Worm (Caenorhabditis elegans) whole organism, L1 larva: Measurements from ENCODE around the gene lron-13.
"Not testable (repeated sequence)": the region's sequence is repeated elsewhere in the genome, so short reads cannot be mapped to it uniquely, and the experiment has no call there.

ENCODE experiments used
- ama-1 ChIP-seq: fragments of 150-350 bp; optimal IDR thresholded peaks from 2 replicates; lab custom pipeline; 2014
- blmp-1 ChIP-seq: fragments of 150-350 bp; optimal IDR thresholded peaks from 2 replicates; lab custom pipeline; 2014; ENCODE audit warnings: missing biosample characterization, missing genetic modification characterization
- ceh-8 ChIP-seq: fragments of 200-800 bp; sonication (Bioruptor generic); optimal IDR thresholded peaks from 2 replicates; lab custom pipeline; 2018; ENCODE audit warnings: mild to moderate bottlenecking, missing genetic modification characterization, moderate library complexity, missing compliant biosample characterization
- ceh-88 ChIP-seq: fragments of 200-800 bp; sonication (Bioruptor generic); IDR thresholded peaks from 2 replicates; pipeline ENCODE4 v1.3.6; 2022; ENCODE audit warnings: missing genetic modification characterization, missing compliant biosample characterization
- ces-1 ChIP-seq: fragments of 150-350 bp; optimal IDR thresholded peaks from 2 replicates; lab custom pipeline; 2014; ENCODE audit warnings: missing biosample characterization, missing genetic modification reagents, missing genetic modification characterization
- efl-1 ChIP-seq, 4 experiments: fragments of 150-350 bp; optimal IDR thresholded peaks in 3 of 4; peaks in 1 of 4; 1 replicate in 1 of 4; 2 replicates in 3 of 4; lab custom pipeline; 2014; ENCODE audit warnings: missing biosample characterization in 2 of 4, missing genetic modification characterization in 2 of 4, missing genetic modification reagents in 2 of 4
- egl-13 ChIP-seq: sonication (generic microtip); optimal IDR thresholded peaks from 2 replicates; lab custom pipeline; 2016; ENCODE audit warnings: missing genotype, missing genetic modification reagents, missing genetic modification characterization, missing compliant biosample characterization
- fkh-8 ChIP-seq: sonication (generic microtip); optimal IDR thresholded peaks from 2 replicates; lab custom pipeline; 2016; ENCODE audit warnings: mild to moderate bottlenecking, missing genetic modification characterization, missing compliant biosample characterization
- hlh-17 ChIP-seq: fragments of 200-800 bp; sonication (Bioruptor generic); optimal IDR thresholded peaks from 2 replicates; lab custom pipeline; 2018; ENCODE audit warnings: missing genetic modification characterization, mild to moderate bottlenecking, missing compliant biosample characterization, moderate library complexity, borderline replicate concordance
- isw-1 ChIP-seq: fragments of 200-800 bp; sonication (Bioruptor generic); IDR thresholded peaks from 2 replicates; pipeline ENCODE4 v1.3.6; 2022; ENCODE audit warnings: missing genetic modification characterization, missing compliant biosample characterization
- lin-13 ChIP-seq: fragments of 150-350 bp; optimal IDR thresholded peaks from 2 replicates; lab custom pipeline; 2014; ENCODE audit warnings: missing biosample characterization, missing genetic modification reagents, missing genetic modification characterization
- lin-14 ChIP-seq: fragments of 200-800 bp; sonication (Bioruptor generic); optimal IDR thresholded peaks from 2 replicates; lab custom pipeline; 2018; ENCODE audit warnings: mild to moderate bottlenecking, missing genetic modification characterization, moderate library complexity, missing compliant biosample characterization
- mab-9 ChIP-seq: fragments of 200-800 bp; sonication (Bioruptor generic); IDR thresholded peaks from 2 replicates; pipeline ENCODE4 v1.3.6; 2022; ENCODE audit warnings: missing genetic modification reagents, missing genetic modification characterization, missing compliant biosample characterization
- mdl-1 ChIP-seq, 2 experiments: fragments of 150-350 bp; optimal IDR thresholded peaks; 2 replicates each; lab custom pipeline; 2014 to 2017; ENCODE audit warnings: missing biosample characterization in 2 of 2, missing genetic modification characterization in 2 of 2, inconsistent platforms in 1 of 2
- mef-2 ChIP-seq: fragments of 150-350 bp; optimal IDR thresholded peaks from 2 replicates; lab custom pipeline; 2014; ENCODE audit warnings: missing biosample characterization, missing genetic modification characterization
- mep-1 ChIP-seq: fragments of 150-350 bp; optimal IDR thresholded peaks from 2 replicates; lab custom pipeline; 2014; ENCODE audit warnings: missing biosample characterization, missing genetic modification characterization
- nhr-12 ChIP-seq: sonication (generic microtip); optimal IDR thresholded peaks from 2 replicates; lab custom pipeline; 2017; ENCODE audit warnings: missing biosample characterization, missing genetic modification characterization
- nhr-237 ChIP-seq: fragments of 150-350 bp; optimal IDR thresholded peaks from 2 replicates; lab custom pipeline; 2014; ENCODE audit warnings: missing biosample characterization, missing genetic modification characterization
- nhr-47 ChIP-seq: sonication (generic microtip); optimal IDR thresholded peaks from 2 replicates; lab custom pipeline; 2016; ENCODE audit warnings: mild to moderate bottlenecking, missing genetic modification characterization, moderate library complexity, missing compliant biosample characterization
- nhr-76 ChIP-seq: sonication (generic microtip); optimal IDR thresholded peaks from 2 replicates; lab custom pipeline; 2017; ENCODE audit warnings: missing biosample characterization, missing genetic modification characterization
- nhr-77 ChIP-seq: fragments of 150-350 bp; optimal IDR thresholded peaks from 2 replicates; lab custom pipeline; 2014; ENCODE audit warnings: missing biosample characterization, missing genetic modification characterization
- nhr-84 ChIP-seq: sonication (generic microtip); optimal IDR thresholded peaks from 2 replicates; lab custom pipeline; 2017; ENCODE audit warnings: missing biosample characterization, missing genetic modification characterization
- nhr-90 ChIP-seq: sonication (generic microtip); optimal IDR thresholded peaks from 2 replicates; lab custom pipeline; 2016; ENCODE audit warnings: mild to moderate bottlenecking, missing genetic modification characterization, missing compliant biosample characterization; ENCODE audit not compliant: poor library complexity
- pax-3 ChIP-seq: fragments of 200-800 bp; sonication (Bioruptor generic); optimal IDR thresholded peaks from 2 replicates; lab custom pipeline; 2018; ENCODE audit warnings: mild to moderate bottlenecking, missing genetic modification characterization, moderate library complexity, missing compliant biosample characterization
- snpc-4 ChIP-seq: fragments of 150-350 bp; optimal IDR thresholded peaks from 2 replicates; lab custom pipeline; 2014; ENCODE audit warnings: missing biosample characterization, missing genetic modification characterization
- snu-23 ChIP-seq: sonication (generic microtip); optimal IDR thresholded peaks from 2 replicates; lab custom pipeline; 2016; ENCODE audit warnings: missing genetic modification characterization, missing compliant biosample characterization
- sptf-1 ChIP-seq: fragments of 150-350 bp; optimal IDR thresholded peaks from 2 replicates; lab custom pipeline; 2014; ENCODE audit warnings: missing biosample characterization, missing genetic modification characterization
- sup-37 ChIP-seq: fragments of 200-800 bp; sonication (Bioruptor generic); optimal IDR thresholded peaks from 2 replicates; lab custom pipeline; 2018; ENCODE audit warnings: mild to moderate bottlenecking, missing genetic modification characterization, missing compliant biosample characterization
- swsn-7 ChIP-seq: sonication (generic microtip); optimal IDR thresholded peaks from 2 replicates; lab custom pipeline; 2016; ENCODE audit warnings: missing genetic modification characterization, missing compliant biosample characterization
- unc-130 ChIP-seq: fragments of 150-350 bp; optimal IDR thresholded peaks from 2 replicates; lab custom pipeline; 2017; ENCODE audit warnings: missing biosample characterization, missing genetic modification characterization, inconsistent platforms
- unc-98 ChIP-seq: fragments of 200-800 bp; sonication (Bioruptor generic); IDR thresholded peaks from 2 replicates; pipeline ENCODE4 v1.3.6; 2022; ENCODE audit warnings: missing genetic modification characterization, missing compliant biosample characterization
- zag-1 ChIP-seq: fragments of 150-350 bp; optimal IDR thresholded peaks from 2 replicates; lab custom pipeline; 2014; ENCODE audit warnings: missing biosample characterization, missing genetic modification characterization
- ztf-4 ChIP-seq: fragments of 150-350 bp; optimal IDR thresholded peaks from 2 replicates; lab custom pipeline; 2014; ENCODE audit warnings: missing biosample characterization, missing genetic modification characterization

Gene lron-13

DNA sequence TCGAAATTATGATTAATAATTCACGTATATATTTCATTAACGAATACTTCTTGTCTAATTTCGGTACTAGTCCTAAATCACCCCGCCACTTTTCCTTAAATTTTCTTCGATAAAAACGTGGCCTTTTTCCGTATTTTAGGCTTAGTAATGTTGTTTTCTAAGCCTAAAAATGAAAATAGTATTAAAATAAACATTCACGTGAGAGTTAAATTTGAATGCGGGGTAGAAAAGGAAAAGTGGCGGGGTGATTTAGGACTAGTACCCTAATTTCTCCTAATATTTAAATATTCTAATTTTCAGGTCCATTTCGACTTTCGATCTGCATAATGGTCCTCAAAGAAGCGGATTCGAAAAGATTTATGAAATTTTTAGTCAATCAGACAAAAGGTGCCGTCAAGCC lies 28.3 kb upstream of the lron-13 start, which contains the start of gene T28A8.6:
TSS of gene T28A8.6 (plus strand) at position 301 of the 400 bp plus-strand sequence.
- not testable (repeated sequence) for TF ChIP-seq fkh-8 (tag; lab: Kevin White, UChicago); unc-98 (GFP tag; lab: Robert Waterston, UW); unc-130

ce11 chrIII:13501599-13501998 lies 25.6 kb upstream of the lron-13 start, which contains the start of gene T28A8.5:
T28A8.5 (plus strand) TSS chrIII:13501630.
- TF ChIP-seq snu-23 (no peak), efl-1 (optimal IDR thresholded peaks at IDR 0.05; lab: Kevin White, UChicago) (no peak), efl-1 (GFP tag; optimal IDR thresholded peaks at IDR 0.05 in 1 of 2; lab: Kevin White, UChicago) (peak in 1 of 2 experiments; percentile 84), ama-1 (lab: Kevin White, UChicago) (no peak), sptf-1 (tag; lab: Kevin White, UChicago) (no peak), nhr-237 (tag; lab: Kevin White, UChicago) (no peak), nhr-76 (tag; lab: Kevin White, UChicago) (no peak)

ce11 chrIII:13502513-13502912 lies 24.7 kb upstream of the lron-13 start, which contains the start of gene T28A8.8:
T28A8.8 (plus strand) TSS chrIII:13502813.
- no peak for TF ChIP-seq efl-1 (optimal IDR thresholded peaks at IDR 0.05; lab: Kevin White, UChicago)
- TF ChIP-seq efl-1 (GFP tag; optimal IDR thresholded peaks at IDR 0.05 in 1 of 2; lab: Kevin White, UChicago), result no peak
- no peak for TF ChIP-seq ztf-4 (tag; lab: Kevin White, UChicago)
- TF ChIP-seq swsn-7 (tag; lab: Kevin White, UChicago), result no peak
- TF ChIP-seq ces-1 (GFP tag; lab: Kevin White, UChicago), result no peak
- TF ChIP-seq blmp-1 (tag; lab: Kevin White, UChicago), result no peak
- no peak for TF ChIP-seq mef-2 (tag; lab: Kevin White, UChicago)

DNA sequence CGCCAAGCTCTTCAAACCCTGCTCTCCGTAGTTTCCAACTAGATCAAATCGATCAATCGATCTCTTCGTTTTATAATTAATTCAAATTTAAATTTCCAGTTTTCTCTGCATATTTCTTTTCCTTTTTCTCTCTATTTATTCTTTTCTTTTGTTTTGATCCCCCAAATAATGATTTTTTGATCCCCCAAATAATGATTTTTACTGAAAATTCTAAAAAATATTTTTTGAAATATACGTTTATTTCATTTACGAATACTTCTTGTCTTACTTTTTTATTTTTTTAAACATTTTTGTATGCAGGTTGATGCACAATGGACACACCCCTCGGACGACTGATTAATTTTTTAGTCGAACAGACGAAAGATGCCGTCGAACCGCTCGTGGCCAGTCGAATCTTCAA lies 23.9 kb upstream of the lron-13 start, which contains the start of gene T28A8.4:
TSS of gene T28A8.4 (plus strand) at position 301 of the 400 bp plus-strand sequence.
- TF ChIP-seq mep-1 (tag; lab: Kevin White, UChicago), result no peak
- TF ChIP-seq nhr-47 (tag; lab: Kevin White, UChicago), result no peak
- TF ChIP-seq pax-3, result no peak
- TF ChIP-seq mdl-1 (tag; optimal IDR thresholded peaks at IDR 0.05; lab: Kevin White, UChicago), result no peak
- TF ChIP-seq nhr-84 (tag; lab: Kevin White, UChicago), result no peak
- TF ChIP-seq hlh-17, result no peak
- TF ChIP-seq isw-1, result no peak
- TF ChIP-seq ceh-88 (GFP tag; lab: Robert Waterston, UW), result no peak
- TF ChIP-seq lin-13 (GFP tag; lab: Kevin White, UChicago), result no peak
- TF ChIP-seq lin-14 (GFP tag; lab: Kevin White, UChicago), result no peak
- no peak for TF ChIP-seq nhr-237 (tag; lab: Kevin White, UChicago)
- TF ChIP-seq nhr-90 (tag; lab: Kevin White, UChicago), result no peak
- TF ChIP-seq snpc-4, result no peak

ce11 chrIII:13505718-13506117 lies 21.5 kb upstream of the lron-13 start, which contains the start of gene T28A8.3:
T28A8.3 (plus strand) TSS chrIII:13506018.
- TF ChIP-seq nhr-77 (tag; lab: Kevin White, UChicago) (no peak), mab-9 (GFP tag; lab: Robert Waterston, UW) (no peak), hlh-17 (no peak), sup-37 (GFP tag; lab: Kevin White, UChicago) (no peak), nhr-237 (tag; lab: Kevin White, UChicago) (no peak), lin-13 (GFP tag; lab: Kevin White, UChicago) (no peak), mep-1 (tag; lab: Kevin White, UChicago) (no peak), zag-1 (no peak), ceh-8 (no peak), egl-13 (tag; lab: Kevin White, UChicago) (no peak), nhr-12 (no peak)
